Worm (Caenorhabditis elegans) whole organism, young adult: ENCODE measurements around the gene C25H3.15.

ENCODE experiments used
- B0336.3 ChIP-seq: fragments of 200-800 bp; sonication (Bioruptor generic); IDR thresholded peaks from 2 replicates; pipeline ENCODE4 v1.3.6; 2022; ENCODE audit warnings: missing genetic modification characterization, missing compliant biosample characterization
- F52B5.7 ChIP-seq: sonication (generic microtip); optimal IDR thresholded peaks from 2 replicates; lab custom pipeline; 2016; ENCODE audit warnings: mild to moderate bottlenecking, missing genetic modification characterization, missing compliant biosample characterization
- ZK185.1 ChIP-seq: sonication (generic microtip); optimal IDR thresholded peaks from 2 replicates; lab custom pipeline; 2016; ENCODE audit warnings: mild to moderate bottlenecking, missing genetic modification characterization, missing compliant biosample characterization; ENCODE audit not compliant: poor library complexity, severe bottlenecking
- efl-1 ChIP-seq: fragments of 150-350 bp; optimal IDR thresholded peaks from 2 replicates; lab custom pipeline; 2014; ENCODE audit warnings: missing biosample characterization, missing genetic modification reagents, missing genetic modification characterization
- hsf-1 ChIP-seq: fragments of 200-800 bp; sonication (Bioruptor generic); IDR thresholded peaks from 2 replicates; pipeline ENCODE4 v1.3.6; 2022; ENCODE audit warnings: missing genetic modification reagents, missing genetic modification characterization, missing compliant biosample characterization
- nhr-90 ChIP-seq: sonication (generic microtip); optimal IDR thresholded peaks from 2 replicates; lab custom pipeline; 2016; ENCODE audit warnings: missing genotype, mild to moderate bottlenecking, missing genetic modification characterization, missing compliant biosample characterization
- pha-4 ChIP-seq: fragments of 150-350 bp; sonication (generic microtip); optimal IDR thresholded peaks from 2 replicates; lab custom pipeline; 2014; ENCODE audit warnings: missing biosample characterization, missing genetic modification reagents, missing genetic modification characterization
- snpc-3.4 ChIP-seq: sonication (generic microtip); optimal IDR thresholded peaks from 2 replicates; lab custom pipeline; 2017; ENCODE audit warnings: missing genetic modification characterization, mild to moderate bottlenecking, missing compliant biosample characterization, antibody characterized with exemption, moderate library complexity, missing genotype, missing genetic modification reagents
- zim-3 ChIP-seq: sonication (generic microtip); optimal IDR thresholded peaks from 2 replicates; lab custom pipeline; 2017; ENCODE audit warnings: mild to moderate bottlenecking, missing genetic modification characterization, moderate library complexity, missing compliant biosample characterization
- ztf-26 ChIP-seq: sonication (generic microtip); optimal IDR thresholded peaks from 2 replicates; lab custom pipeline; 2017; ENCODE audit warnings: missing genetic modification characterization, missing compliant biosample characterization

DNA sequence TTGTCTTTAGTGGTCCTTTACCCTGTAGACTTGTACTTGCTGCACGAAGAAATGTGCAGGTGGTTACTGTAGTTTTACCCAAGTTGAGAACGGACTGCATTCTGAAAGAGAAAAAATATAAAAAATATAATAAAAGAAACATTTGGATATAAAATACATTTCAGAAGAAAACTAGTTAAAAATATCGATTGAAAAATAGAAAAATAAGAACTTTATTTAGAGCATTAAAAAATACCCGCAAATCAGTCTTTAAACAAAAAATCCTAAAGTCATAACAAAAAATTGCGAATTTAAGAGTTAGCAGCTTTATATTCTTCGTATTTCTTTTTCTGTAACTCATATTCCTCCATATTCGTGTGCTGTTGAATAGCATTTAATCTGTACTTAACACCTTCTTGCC is 3.7 kb downstream of the C25H3.15 start, which contains the start of gene C25H3.7:
- no peak for TF ChIP-seq nhr-90 (tag; lab: Kevin White, UChicago)
- TF ChIP-seq efl-1 = no peak
- TF ChIP-seq zim-3 (tag; lab: Kevin White, UChicago) = no peak
- TF ChIP-seq F52B5.7 = no peak
- no peak for TF ChIP-seq hsf-1 (GFP tag; lab: Robert Waterston, UW)
- no peak for TF ChIP-seq ZK185.1 (tag; lab: Kevin White, UChicago)
- TF ChIP-seq snpc-3.4 (tag; lab: Kevin White, UChicago) = no peak
- TF ChIP-seq ztf-26 = no peak
- TF ChIP-seq pha-4 (tag; lab: Kevin White, UChicago) = no peak
- TF ChIP-seq B0336.3 (GFP tag; lab: Robert Waterston, UW) = no peak
